Fruit fly (Drosophila melanogaster) whole organism, embryonic: ENCODE data around the gene CG8861.

Experiments used
- Antp ChIP-seq: fragments of 200-800 bp; sonication (Bioruptor generic); optimal IDR thresholded peaks from 3 replicates; lab custom pipeline; 2016; ENCODE audit warnings: missing biosample characterization, missing genetic modification characterization
- CG10209 ChIP-seq: fragments of 200-800 bp; sonication (Bioruptor generic); optimal IDR thresholded peaks from 3 replicates; lab custom pipeline; 2017; ENCODE audit warnings: missing biosample characterization, mild to moderate bottlenecking, missing genetic modification characterization, missing genetic modification reagents
- CG12219 ChIP-seq: fragments of 200-800 bp; sonication (Bioruptor generic); optimal IDR thresholded peaks from 3 replicates; lab custom pipeline; 2018; ENCODE audit warnings: missing biosample characterization, mild to moderate bottlenecking, missing genetic modification characterization
- CG12744 ChIP-seq: fragments of 200-800 bp; sonication (Bioruptor generic); optimal IDR thresholded peaks from 2 replicates; lab custom pipeline; 2016; ENCODE audit warnings: missing biosample characterization, missing genetic modification characterization
- CG13424 ChIP-seq: fragments of 200-800 bp; sonication (Bioruptor generic); optimal IDR thresholded peaks from 2 replicates; lab custom pipeline; 2019; ENCODE audit warnings: missing biosample characterization, mild to moderate bottlenecking, missing genetic modification characterization, moderate library complexity
- CG14965 ChIP-seq: fragments of 200-800 bp; sonication (Bioruptor generic); optimal IDR thresholded peaks from 2 replicates; lab custom pipeline; 2016; ENCODE audit warnings: missing biosample characterization, missing genetic modification characterization, borderline replicate concordance
- CG15514 ChIP-seq: fragments of 200-800 bp; sonication (Bioruptor generic); optimal IDR thresholded peaks from 3 replicates; lab custom pipeline; 2017; ENCODE audit warnings: missing biosample characterization, missing genetic modification characterization, mild to moderate bottlenecking, moderate library complexity, missing genetic modification reagents
- CG17328 ChIP-seq: fragments of 200-800 bp; sonication (Bioruptor generic); IDR thresholded peaks from 2 replicates; pipeline ENCODE4 v1.3.6; 2022; ENCODE audit warnings: missing biosample characterization, missing genetic modification characterization
- CG18262 ChIP-seq: fragments of 200-800 bp; optimal IDR thresholded peaks from 3 replicates; lab custom pipeline; 2019; ENCODE audit warnings: missing biosample characterization, mild to moderate bottlenecking, missing genetic modification characterization, moderate library complexity
- CG18619 ChIP-seq: fragments of 200-800 bp; sonication (Bioruptor generic); optimal IDR thresholded peaks from 3 replicates; lab custom pipeline; 2017; ENCODE audit warnings: missing biosample characterization, mild to moderate bottlenecking, missing genetic modification characterization
- CG30403 ChIP-seq: fragments of 200-800 bp; sonication (Bioruptor generic); optimal IDR thresholded peaks from 3 replicates; lab custom pipeline; 2016; ENCODE audit warnings: missing biosample characterization, missing genetic modification characterization
- CG31441 ChIP-seq: fragments of 200-800 bp; sonication (Bioruptor generic); IDR thresholded peaks from 2 replicates; pipeline ENCODE4 v1.3.6; 2022; ENCODE audit warnings: missing biosample characterization, missing genetic modification characterization
- CG4820 ChIP-seq: fragments of 200-800 bp; sonication (Bioruptor generic); optimal IDR thresholded peaks from 3 replicates; lab custom pipeline; 2016; ENCODE audit warnings: missing biosample characterization, missing genetic modification characterization
- CG6175 ChIP-seq: fragments of 200-800 bp; sonication (Bioruptor generic); IDR thresholded peaks from 3 replicates; pipeline ENCODE4 v1.3.6; 2022; ENCODE audit warnings: missing biosample characterization, missing genetic modification characterization
- CG7271 ChIP-seq: fragments of 200-800 bp; sonication (Bioruptor generic); optimal IDR thresholded peaks from 2 replicates; lab custom pipeline; 2018; ENCODE audit warnings: missing biosample characterization, mild to moderate bottlenecking, missing genetic modification characterization, moderate library complexity
- CG8478 ChIP-seq: fragments of >200 bp; optimal IDR thresholded peaks from 2 replicates; lab custom pipeline; 2018
- CG9817 ChIP-seq: fragments of 200-800 bp; sonication (Bioruptor generic); optimal IDR thresholded peaks from 2 replicates; lab custom pipeline; 2018; ENCODE audit warnings: missing biosample characterization, mild to moderate bottlenecking, missing genetic modification characterization, moderate library complexity
- Lpt ChIP-seq: fragments of >200 bp; optimal IDR thresholded peaks from 2 replicates; lab custom pipeline; 2018; ENCODE audit warnings: missing biosample characterization, missing genetic modification characterization
- Med ChIP-seq: fragments of 200-800 bp; sonication (Bioruptor generic); peaks from one replicate; lab custom pipeline; 2016; ENCODE audit warnings: missing biosample characterization, missing genetic modification characterization, mild to moderate bottlenecking, inconsistent platforms, moderate library complexity
- NK7.1 ChIP-seq: fragments of 200-800 bp; sonication (Bioruptor generic); optimal IDR thresholded peaks from 3 replicates; lab custom pipeline; 2016; ENCODE audit warnings: missing biosample characterization, missing genetic modification characterization
- Ssrp ChIP-seq: fragments of 200-800 bp; sonication (Bioruptor generic); optimal IDR thresholded peaks from 2 replicates; lab custom pipeline; 2018; ENCODE audit warnings: missing biosample characterization, mild to moderate bottlenecking, missing genetic modification characterization, moderate library complexity
- Xrp1 ChIP-seq: fragments of 200-800 bp; sonication (Bioruptor generic); IDR thresholded peaks from 2 replicates; pipeline ENCODE4 v1.3.6; 2022; ENCODE audit warnings: missing biosample characterization, missing genetic modification characterization
- ara ChIP-seq: fragments of 200-800 bp; sonication (Bioruptor generic); IDR thresholded peaks from 2 replicates; pipeline ENCODE4 v1.3.6; 2022; ENCODE audit warnings: missing biosample characterization, missing genetic modification characterization
- ato ChIP-seq: fragments of 200-800 bp; sonication (Bioruptor generic); IDR thresholded peaks from 2 replicates; pipeline ENCODE4 v1.3.6; 2022; ENCODE audit warnings: missing biosample characterization, missing genetic modification characterization; ENCODE audit not compliant: partially characterized antibody
- az2 ChIP-seq: fragments of 200-800 bp; sonication (Bioruptor generic); optimal IDR thresholded peaks from 3 replicates; lab custom pipeline; 2016; ENCODE audit warnings: missing biosample characterization, missing genetic modification characterization
- bab2 ChIP-seq: fragments of 200-800 bp; sonication (Bioruptor generic); optimal IDR thresholded peaks from 2 replicates; lab custom pipeline; 2016; ENCODE audit warnings: missing biosample characterization, missing genetic modification characterization
- bigmax ChIP-seq: fragments of 200-800 bp; sonication (Bioruptor generic); optimal IDR thresholded peaks from 2 replicates; lab custom pipeline; 2018; ENCODE audit warnings: missing biosample characterization, mild to moderate bottlenecking, missing genetic modification characterization
- bsh ChIP-seq, 2 experiments: fragments of 200-800 bp; sonication (Bioruptor generic); optimal IDR thresholded peaks; 2 replicates each; lab custom pipeline; 2017 to 2018; ENCODE audit warnings: mild to moderate bottlenecking in 2 of 2, missing biosample characterization in 2 of 2, missing genetic modification characterization in 2 of 2, moderate library complexity in 1 of 2
- ci ChIP-seq: fragments of 200-800 bp; sonication (Bioruptor generic); IDR thresholded peaks from 3 replicates; pipeline ENCODE4 v1.3.6; 2022; ENCODE audit warnings: missing biosample characterization, missing genetic modification characterization
- dati ChIP-seq: fragments of 200-800 bp; sonication (Bioruptor generic); IDR thresholded peaks from 2 replicates; pipeline ENCODE4 v1.3.6; 2022; ENCODE audit warnings: missing biosample characterization, missing genetic modification characterization
- dimm ChIP-seq: fragments of 200-800 bp; sonication (Bioruptor generic); IDR thresholded peaks from 2 replicates; pipeline ENCODE4 v1.3.6; 2022; ENCODE audit warnings: missing biosample characterization, missing genetic modification characterization
- eve ChIP-seq, 2 experiments: fragments of >200 bp; optimal IDR thresholded peaks; 2 replicates each; lab custom pipeline; 2017; ENCODE audit warnings: missing biosample characterization in 2 of 2, missing genetic modification characterization in 2 of 2
- fd64A ChIP-seq: fragments of 200-800 bp; sonication (Bioruptor generic); optimal IDR thresholded peaks from 3 replicates; lab custom pipeline; 2018; ENCODE audit warnings: missing biosample characterization, mild to moderate bottlenecking, missing genetic modification characterization
- fu2 ChIP-seq: fragments of 200-800 bp; sonication (Bioruptor generic); optimal IDR thresholded peaks from 2 replicates; lab custom pipeline; 2016; ENCODE audit warnings: missing biosample characterization, missing genetic modification characterization
- gce ChIP-seq: fragments of 200-800 bp; sonication (Bioruptor generic); IDR thresholded peaks from 3 replicates; pipeline ENCODE4 v1.3.6; 2022; ENCODE audit warnings: missing biosample characterization, missing genetic modification characterization
- gem ChIP-seq: fragments of 200-800 bp; sonication (Bioruptor generic); optimal IDR thresholded peaks from 2 replicates; lab custom pipeline; 2019; ENCODE audit warnings: missing biosample characterization, mild to moderate bottlenecking, missing genetic modification characterization, moderate library complexity
- gro ChIP-seq: fragments of 200-800 bp; sonication (Bioruptor generic); optimal IDR thresholded peaks from 2 replicates; lab custom pipeline; 2016; ENCODE audit warnings: missing biosample characterization, missing genetic modification characterization
- knrl ChIP-seq: fragments of 200-800 bp; sonication (Bioruptor generic); IDR thresholded peaks from 3 replicates; pipeline ENCODE4 v1.3.6; 2022; ENCODE audit warnings: missing biosample characterization, missing genetic modification characterization; ENCODE audit not compliant: partially characterized antibody
- lola ChIP-seq, 3 experiments: fragments of >200 bp in 2 of 3; fragments of 200-800 bp in 1 of 3; sonication (Bioruptor generic) in 1 of 3; optimal IDR thresholded peaks; 2 replicates each; lab custom pipeline; 2017 to 2019; ENCODE audit warnings: missing biosample characterization in 3 of 3, missing genetic modification characterization in 3 of 3, mild to moderate bottlenecking in 1 of 3, moderate library complexity in 1 of 3
- lov ChIP-seq, 2 experiments: fragments of 200-800 bp in 1 of 2; fragments of >200 bp in 1 of 2; sonication (Bioruptor generic) in 1 of 2; IDR thresholded peaks in 1 of 2; optimal IDR thresholded peaks in 1 of 2; 2 replicates in 1 of 2; 3 replicates in 1 of 2; pipeline versions ENCODE4 v1.3.6 to Lab custom; 2017 to 2022; ENCODE audit warnings: missing biosample characterization in 1 of 2, missing genetic modification characterization in 1 of 2
- mld ChIP-seq: fragments of 200-800 bp; sonication (Bioruptor generic); IDR thresholded peaks from 3 replicates; pipeline ENCODE4 v1.3.6; 2022; ENCODE audit warnings: missing biosample characterization, missing genetic modification characterization; ENCODE audit not compliant: partially characterized antibody
- nerfin-2 ChIP-seq: fragments of 200-800 bp; sonication (Bioruptor generic); IDR thresholded peaks from 2 replicates; pipeline ENCODE4 v1.3.6; 2022; ENCODE audit warnings: missing biosample characterization, missing genetic modification characterization; ENCODE audit not compliant: partially characterized antibody
- pros ChIP-seq: fragments of 200-800 bp; sonication (Bioruptor generic); optimal IDR thresholded peaks from 3 replicates; lab custom pipeline; 2019; ENCODE audit warnings: missing biosample characterization, mild to moderate bottlenecking, missing genetic modification characterization, moderate library complexity
- ranshi ChIP-seq: fragments of 200-800 bp; sonication (Bioruptor generic); IDR thresholded peaks from 2 replicates; pipeline ENCODE4 v1.3.6; 2022; ENCODE audit warnings: missing biosample characterization, missing genetic modification characterization
- run ChIP-seq: fragments of 200-800 bp; sonication (Bioruptor generic); optimal IDR thresholded peaks from 3 replicates; lab custom pipeline; 2018; ENCODE audit warnings: missing biosample characterization, mild to moderate bottlenecking, missing genetic modification characterization
- sens ChIP-seq: fragments of 200-800 bp; sonication (Bioruptor generic); peaks from one replicate; lab custom pipeline; 2016; ENCODE audit warnings: missing biosample characterization, missing genetic modification characterization
- sqz ChIP-seq: fragments of 200-800 bp; sonication (Bioruptor generic); optimal IDR thresholded peaks from 3 replicates; lab custom pipeline; 2018; ENCODE audit warnings: missing biosample characterization, mild to moderate bottlenecking, missing genetic modification characterization
- sug ChIP-seq: fragments of 200-800 bp; optimal IDR thresholded peaks from 2 replicates; lab custom pipeline; 2019; ENCODE audit warnings: missing biosample characterization, mild to moderate bottlenecking, missing genetic modification characterization, moderate library complexity
- trem ChIP-seq: fragments of 200-800 bp; optimal IDR thresholded peaks from 3 replicates; lab custom pipeline; 2019; ENCODE audit warnings: missing biosample characterization, mild to moderate bottlenecking, missing genetic modification characterization, moderate library complexity
- zen2 ChIP-seq: fragments of 200-800 bp; sonication (Bioruptor generic); IDR thresholded peaks from 3 replicates; pipeline ENCODE4 v1.3.6; 2022; ENCODE audit warnings: missing biosample characterization, missing genetic modification characterization; ENCODE audit not compliant: partially characterized antibody

Gene CG8861

dm6 chr3R:9250868-9251267 is 77.4 kb downstream of the CG8861 start:
- TF ChIP-seq CG17328 (GFP tag; lab: Robert Waterston, UW) (peak; percentile 70), CG13424 (tag; lab: Kevin White, UChicago) (peak; percentile 16), sens (GFP tag; lab: Kevin White, UChicago) (peak; percentile 78), eve (GFP tag; optimal IDR thresholded peaks at IDR 0.05; lab: Kevin White, UChicago) (no peak), CG18262 (tag; lab: Kevin White, UChicago) (peak; percentile 34), Lpt (GFP tag; lab: Kevin White, UChicago) (no peak), ato (GFP tag; lab: Robert Waterston, UW) (no peak), lola (GFP tag; optimal IDR thresholded peaks at IDR 0.05; lab: Kevin White, UChicago) (peak in 1 of 3 experiments; percentile 33), Med (GFP tag; lab: Kevin White, UChicago) (peak; percentile 78), Xrp1 (peak; percentile 66), run (no peak), gce (peak; percentile 36; the same call in 1 of the 3 replicates), bab2 (GFP tag; lab: Kevin White, UChicago) (no peak), fd64A (GFP tag; lab: Kevin White, UChicago) (no peak), NK7.1 (GFP tag; lab: Kevin White, UChicago) (no peak), Antp (GFP tag; lab: Kevin White, UChicago) (peak; percentile 14), gro (GFP tag; lab: Kevin White, UChicago) (no peak), ci (no peak), fu2 (GFP tag; lab: Kevin White, UChicago) (no peak), CG30403 (GFP tag; lab: Kevin White, UChicago) (peak; percentile 37), ranshi (GFP tag; lab: Robert Waterston, UW) (peak; percentile 42; the same call in 1 of the 2 replicates), bsh (GFP tag; optimal IDR thresholded peaks at IDR 0.05; lab: Kevin White, UChicago) (peak; percentile 53 to 56), knrl (no peak), trem (peak; percentile 6), CG6175 (GFP tag; lab: Robert Waterston, UW) (no peak), CG31441 (0 out of 2 replicates have a peak, but pooled peaks have one; percentile 36), CG9817 (tag; lab: Kevin White, UChicago) (no peak), sqz (GFP tag; lab: Kevin White, UChicago) (no peak), CG10209 (GFP tag; lab: Kevin White, UChicago) (no peak), bigmax (no peak), pros (no peak), CG4820 (GFP tag; lab: Kevin White, UChicago) (peak; percentile 22), CG15514 (no peak), CG12744 (GFP tag; lab: Kevin White, UChicago) (no peak), lov (optimal IDR thresholded peaks at IDR 0.05; lab: Kevin White, UChicago) (no peak), lov (GFP tag; IDR thresholded peaks at IDR 0.05; lab: Robert Waterston, UW) (peak; percentile 51; the same call in 1 of the 3 replicates), gem (tag; lab: Kevin White, UChicago) (peak; percentile 50), az2 (GFP tag; lab: Kevin White, UChicago) (peak; percentile 24), sug (no peak), CG14965 (GFP tag; lab: Kevin White, UChicago) (no peak), dimm (GFP tag; lab: Robert Waterston, UW) (no peak), Ssrp (tag; lab: Kevin White, UChicago) (peak; percentile 42), ara (GFP tag; lab: Robert Waterston, UW) (peak; percentile 59; the same call in 1 of the 2 replicates), CG12219 (GFP tag; lab: Kevin White, UChicago) (peak; percentile 20), zen2 (GFP tag; lab: Robert Waterston, UW) (no peak), CG7271 (no peak), nerfin-2 (GFP tag; lab: Robert Waterston, UW) (no peak), CG18619 (GFP tag; lab: Kevin White, UChicago) (no peak), CG8478 (lab: Kevin White, UChicago) (no peak), mld (no peak), dati (no peak)
